Worm (Caenorhabditis elegans): ENCODE data around the gene C16E9.1.

C16E9.1 gene

DNA sequence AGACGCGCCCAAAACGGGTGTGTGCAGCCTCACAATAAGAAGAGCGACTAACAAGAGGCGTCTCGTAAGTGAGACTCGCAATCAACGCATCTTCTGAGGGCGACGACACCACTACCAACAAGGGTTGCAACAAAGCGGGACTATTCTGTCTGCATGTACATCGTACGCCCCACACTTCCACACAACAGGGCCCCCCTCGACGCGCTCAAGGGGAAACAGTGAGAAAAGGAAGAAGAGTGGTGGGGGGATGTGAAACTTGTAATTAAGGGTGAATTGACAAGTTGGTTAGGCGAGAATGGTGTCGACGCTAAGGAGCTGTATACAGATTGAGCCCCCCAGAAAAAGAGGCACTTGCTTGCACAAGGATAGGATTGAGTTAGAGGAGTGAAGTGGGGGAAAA lies 13.3 kb downstream of the C16E9.1 start:
- TF ChIP-seq ztf-25 (GFP tag; IDR thresholded peaks at IDR 0.05) (no peak), cebp-1 (GFP tag; IDR thresholded peaks at IDR 0.05) (no peak), cebp-1 (tag; optimal IDR thresholded peaks at IDR 0.05) (no peak), sea-2 (GFP tag; IDR thresholded peaks at IDR 0.05) (no peak), sptf-2 (GFP tag; optimal IDR thresholded peaks at IDR 0.05) (no peak), nhr-80 (tag; optimal IDR thresholded peaks at IDR 0.05) (no peak), tbx-9 (tag; optimal IDR thresholded peaks at IDR 0.05; ENCODE audit: borderline replicate concordance) (no peak), lin-54 (GFP tag; optimal IDR thresholded peaks at IDR 0.05) (no peak), snpc-4 (GFP tag; optimal IDR thresholded peaks at IDR 0.05) (no peak), snpc-4 (tag; optimal IDR thresholded peaks at IDR 0.05) (no peak), tbp1 (GFP tag; optimal IDR thresholded peaks at IDR 0.05) (no peak), ets-4 (GFP tag; optimal IDR thresholded peaks at IDR 0.05) (no peak), ZK185.1 (tag; optimal IDR thresholded peaks at IDR 0.05; ENCODE audit: poor library complexity, severe bottlenecking) (no peak), ztf-26 (tag; optimal IDR thresholded peaks at IDR 0.05) (no peak)

- TF ChIP-seq akir-1 (GFP tag; optimal IDR thresholded peaks at IDR 0.05) (no peak), F57C9.4 (tag; optimal IDR thresholded peaks at IDR 0.05) (no peak), lag-1 (GFP tag; IDR thresholded peaks at IDR 0.05) (no peak)
Observed at ce11 chrX:6956299-6956698, 16.3 kb downstream of the C16E9.1 start, which contains the start of gene inx-1. TSS of gene inx-1 (minus strand) at chrX:6956399.

DNA sequence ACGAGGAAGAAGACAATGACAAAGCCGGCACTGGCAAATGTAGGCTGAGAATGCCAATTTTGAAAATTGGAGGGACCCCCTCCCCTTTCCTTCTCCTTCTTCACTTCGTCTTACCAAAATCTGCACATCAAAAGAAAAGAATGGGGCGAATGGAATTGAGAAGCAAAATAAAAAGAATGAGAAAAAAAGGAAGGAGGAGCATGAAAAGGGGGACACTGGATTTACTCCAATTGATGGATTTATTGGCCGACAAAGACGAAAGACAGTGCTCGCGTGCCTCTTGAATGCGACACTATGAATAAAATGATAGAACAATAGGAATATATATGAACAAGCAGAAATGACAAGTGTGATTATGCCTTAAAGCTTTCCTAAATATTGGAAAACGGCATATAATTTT lies 18.9 kb downstream of the C16E9.1 start:
- TF ChIP-seq ceh-27 (GFP tag; optimal IDR thresholded peaks at IDR 0.05) (peak; percentile 10), F33H1.4 (GFP tag; IDR thresholded peaks at IDR 0.05) (no peak)

ce11 chrX:6959534-6959933 lies 19.5 kb downstream of the C16E9.1 start:
- no peak for TF ChIP-seq Y53F4B.3 (GFP tag; IDR thresholded peaks at IDR 0.05)
- TF ChIP-seq lin-40 (tag; optimal IDR thresholded peaks at IDR 0.05): no peak
- TF ChIP-seq Y67H2A.10 (GFP tag; conservative IDR thresholded peaks at IDR 0.05): no peak
- TF ChIP-seq F37B4.10 (GFP tag; IDR thresholded peaks at IDR 0.05): no peak
- TF ChIP-seq lsl-1 (GFP tag; optimal IDR thresholded peaks at IDR 0.05): no peak
- TF ChIP-seq fkh-3 (tag; optimal IDR thresholded peaks at IDR 0.05): no peak
- no peak for TF ChIP-seq attf-6 (GFP tag; IDR thresholded peaks at IDR 0.05)
- TF ChIP-seq snpc-3.4 (tag; optimal IDR thresholded peaks at IDR 0.05): no peak
- no peak for TF ChIP-seq dox-1 (GFP tag; IDR thresholded peaks at IDR 0.05)
- TF ChIP-seq nhr-120 (GFP tag; IDR thresholded peaks at IDR 0.05): no peak
- TF ChIP-seq tlf-1 (GFP tag; optimal IDR thresholded peaks at IDR 0.05): no peak
- TF ChIP-seq sea-2 (GFP tag; IDR thresholded peaks at IDR 0.05): no peak
- TF ChIP-seq mel-28 (tag; optimal IDR thresholded peaks at IDR 0.05; ENCODE audit: borderline replicate concordance): no peak
- TF ChIP-seq unc-130 (GFP tag; optimal IDR thresholded peaks at IDR 0.05): no peak
- no peak for TF ChIP-seq Y53G8AR.9 (GFP tag; conservative IDR thresholded peaks at IDR 0.05)
- TF ChIP-seq ceh-40 (GFP tag; IDR thresholded peaks at IDR 0.05): no peak
- no peak for TF ChIP-seq zim-3 (tag; optimal IDR thresholded peaks at IDR 0.05)
- no peak for TF ChIP-seq aptf-2 (GFP tag; conservative IDR thresholded peaks at IDR 0.05)

Data from whole organism, young adult.